Fruit fly (Drosophila melanogaster): ENCODE results near the gene CG9536.

The CG9536 gene

dm6 chr2L:6480212-6480994, 3.6 kb upstream of the CG9536 start, which contains the start of the genes Sec61alpha and Daxx:
Gene Sec61alpha (minus strand): TSS chr2L:6480575.
Gene Daxx (plus strand): TSS chr2L:6480929.
- no peak for TF ChIP-seq psq (optimal IDR thresholded peaks at IDR 0.05)
- no peak for TF ChIP-seq Dll (optimal IDR thresholded peaks at IDR 0.05)
- no peak for TF ChIP-seq CG8478 (optimal IDR thresholded peaks at IDR 0.05)
- TF ChIP-seq EcR (GFP tag; optimal IDR thresholded peaks at IDR 0.05), result no peak
- TF ChIP-seq pan (optimal IDR thresholded peaks at IDR 0.05), result no peak
- no peak for TF ChIP-seq usp (GFP tag; optimal IDR thresholded peaks at IDR 0.05)

- TF ChIP-seq psq (optimal IDR thresholded peaks at IDR 0.05), result no peak
- no peak for TF ChIP-seq pan (optimal IDR thresholded peaks at IDR 0.05)
- TF ChIP-seq EcR (GFP tag; optimal IDR thresholded peaks at IDR 0.05), result no peak
- no peak for TF ChIP-seq Dll (optimal IDR thresholded peaks at IDR 0.05)
- no peak for TF ChIP-seq usp (GFP tag; optimal IDR thresholded peaks at IDR 0.05)
- TF ChIP-seq CG8478 (optimal IDR thresholded peaks at IDR 0.05), result no peak
Measured at dm6 chr2L:6479226-6479906, 2.6 kb upstream of the CG9536 start.

dm6 chr2L:6474878-6475582, 1.7 kb downstream of the CG9536 start:
- no peak for TF ChIP-seq usp (GFP tag; optimal IDR thresholded peaks at IDR 0.05)
- no peak for TF ChIP-seq EcR (GFP tag; optimal IDR thresholded peaks at IDR 0.05)
- no peak for TF ChIP-seq pan (optimal IDR thresholded peaks at IDR 0.05)
- TF ChIP-seq CG8478 (optimal IDR thresholded peaks at IDR 0.05), result no peak
- no peak for TF ChIP-seq psq (optimal IDR thresholded peaks at IDR 0.05)
- no peak for TF ChIP-seq Dll (optimal IDR thresholded peaks at IDR 0.05)

dm6 chr2L:6474298-6474697, 2.5 kb downstream of the CG9536 start:
- TF ChIP-seq CG8478 (optimal IDR thresholded peaks at IDR 0.05), result no peak
- no peak for TF ChIP-seq pan (optimal IDR thresholded peaks at IDR 0.05)
- no peak for TF ChIP-seq EcR (GFP tag; optimal IDR thresholded peaks at IDR 0.05)
- TF ChIP-seq psq (optimal IDR thresholded peaks at IDR 0.05), result no peak
- no peak for TF ChIP-seq usp (GFP tag; optimal IDR thresholded peaks at IDR 0.05)
- TF ChIP-seq Dll (optimal IDR thresholded peaks at IDR 0.05), result no peak

- TF ChIP-seq pan (optimal IDR thresholded peaks at IDR 0.05), result peak; percentile 79
- TF ChIP-seq Dll (optimal IDR thresholded peaks at IDR 0.05), result no peak
Measured at dm6 chr2L:6473076-6474037, 3.4 kb downstream of the CG9536 start, which contains the start of gene mmy. Gene mmy (minus strand): TSS chr2L:6473904.

dm6 chr2L:6471978-6472776, 4.6 kb downstream of the CG9536 start:
- TF ChIP-seq CG8478 (optimal IDR thresholded peaks at IDR 0.05) (no peak), pan (optimal IDR thresholded peaks at IDR 0.05) (peak; percentile 81), EcR (GFP tag; optimal IDR thresholded peaks at IDR 0.05) (no peak)

dm6 chr2L:6470100-6470644, 6.6 kb downstream of the CG9536 start:
- TF ChIP-seq usp (GFP tag; optimal IDR thresholded peaks at IDR 0.05), result no peak
- no peak for TF ChIP-seq pan (optimal IDR thresholded peaks at IDR 0.05)
- TF ChIP-seq EcR (GFP tag; optimal IDR thresholded peaks at IDR 0.05), result no peak
- no peak for TF ChIP-seq psq (optimal IDR thresholded peaks at IDR 0.05)
- TF ChIP-seq CG8478 (optimal IDR thresholded peaks at IDR 0.05), result no peak

dm6 chr2L:6467509-6467908, 9.3 kb downstream of the CG9536 start, which contains the start of gene HemK1:
Gene HemK1 (minus strand): TSS chr2L:6467698.
- TF ChIP-seq pan (optimal IDR thresholded peaks at IDR 0.05), result no peak
- TF ChIP-seq Dll (optimal IDR thresholded peaks at IDR 0.05), result no peak
- TF ChIP-seq psq (optimal IDR thresholded peaks at IDR 0.05), result no peak

dm6 chr2L:6465497-6465896, 11.3 kb downstream of the CG9536 start, which contains the start of gene Rchy1:
Gene Rchy1 (minus strand): TSS chr2L:6465669.
- no peak for TF ChIP-seq usp (GFP tag; optimal IDR thresholded peaks at IDR 0.05)
- no peak for TF ChIP-seq psq (optimal IDR thresholded peaks at IDR 0.05)
- TF ChIP-seq EcR (GFP tag; optimal IDR thresholded peaks at IDR 0.05), result no peak
- TF ChIP-seq pan (optimal IDR thresholded peaks at IDR 0.05), result no peak
- TF ChIP-seq CG8478 (optimal IDR thresholded peaks at IDR 0.05), result no peak
- no peak for TF ChIP-seq Dll (optimal IDR thresholded peaks at IDR 0.05)

dm6 chr2L:6464780-6465179, 12.0 kb downstream of the CG9536 start:
- no peak for TF ChIP-seq EcR (GFP tag; optimal IDR thresholded peaks at IDR 0.05)
- TF ChIP-seq CG8478 (optimal IDR thresholded peaks at IDR 0.05), result no peak
- TF ChIP-seq usp (GFP tag; optimal IDR thresholded peaks at IDR 0.05), result no peak
- no peak for TF ChIP-seq psq (optimal IDR thresholded peaks at IDR 0.05)
- TF ChIP-seq pan (optimal IDR thresholded peaks at IDR 0.05), result no peak
- no peak for TF ChIP-seq Dll (optimal IDR thresholded peaks at IDR 0.05)
